Fruit fly (Drosophila melanogaster) whole organism, prepupa: ENCODE measurements around the gene Osi22.

Experiments
- CG1621 ChIP-seq: fragments of 200-800 bp; sonication (Bioruptor generic); optimal IDR thresholded peaks from 3 replicates; lab custom pipeline; 2018; ENCODE audit warnings: missing biosample characterization, mild to moderate bottlenecking, missing genetic modification characterization
- CG16779 ChIP-seq: fragments of 200-800 bp; sonication (Bioruptor generic); optimal IDR thresholded peaks from 3 replicates; lab custom pipeline; 2017; ENCODE audit warnings: missing biosample characterization, mild to moderate bottlenecking, missing genetic modification characterization
- lz ChIP-seq: fragments of 200-800 bp; sonication (Bioruptor generic); optimal IDR thresholded peaks from 3 replicates; lab custom pipeline; 2016; ENCODE audit warnings: missing biosample characterization, missing genetic modification characterization
- salr ChIP-seq, 2 experiments: fragments of 200-800 bp; sonication (Bioruptor generic); optimal IDR thresholded peaks; 3 replicates each; lab custom pipeline; 2016 to 2018; ENCODE audit warnings: missing biosample characterization in 2 of 2, missing genetic modification characterization in 2 of 2, mild to moderate bottlenecking in 1 of 2
- spab ChIP-seq: fragments of 200-800 bp; sonication (Bioruptor generic); optimal IDR thresholded peaks from 2 replicates; lab custom pipeline; 2017; ENCODE audit warnings: missing biosample characterization, mild to moderate bottlenecking, missing genetic modification characterization, missing genetic modification reagents
- ss ChIP-seq, 2 experiments: fragments of 200-800 bp; sonication (Bioruptor generic); optimal IDR thresholded peaks; 2 replicates in 1 of 2; 3 replicates in 1 of 2; lab custom pipeline; 2017 to 2018; ENCODE audit warnings: mild to moderate bottlenecking in 2 of 2, missing biosample characterization in 2 of 2, missing genetic modification characterization in 2 of 2, moderate library complexity in 1 of 2
- svp ChIP-seq: fragments of 200-800 bp; sonication (Bioruptor generic); peaks from one replicate; lab custom pipeline; 2016; ENCODE audit warnings: missing biosample characterization, missing genetic modification characterization

dm6 chr3R:13261706-13262105 lies 28.7 kb upstream of the Osi22 start:
- no peak for TF ChIP-seq ss (GFP tag; optimal IDR thresholded peaks at IDR 0.05; lab: Kevin White, UChicago)
- TF ChIP-seq CG1621 (tag; lab: Kevin White, UChicago), result no peak
- TF ChIP-seq svp (GFP tag; lab: Kevin White, UChicago), result no peak
- no peak for TF ChIP-seq spab (GFP tag; lab: Kevin White, UChicago)
- TF ChIP-seq CG16779, result no peak
- TF ChIP-seq salr (GFP tag; optimal IDR thresholded peaks at IDR 0.05; lab: Kevin White, UChicago), result no peak
- no peak for TF ChIP-seq lz (GFP tag; lab: Kevin White, UChicago)
